Fruit fly (Drosophila melanogaster): ENCODE results near the gene Jon65Ai.

Gene Jon65Ai

dm6 chr3L:6059062-6059708 lies 4.9 kb upstream of the Jon65Ai start, which contains the start of gene CG6592 (continued):
- no peak for TF ChIP-seq hkb (optimal IDR thresholded peaks at IDR 0.05)
- TF ChIP-seq hkb (GFP tag; IDR thresholded peaks at IDR 0.05): no peak
- TF ChIP-seq H2.0 (GFP tag; IDR thresholded peaks at IDR 0.05): peak; percentile 32; the same call in 1 of the 2 replicates
- TF ChIP-seq dimm (GFP tag; IDR thresholded peaks at IDR 0.05): no peak
- TF ChIP-seq dati (GFP tag; IDR thresholded peaks at IDR 0.05): 0 out of 2 replicates have a peak, but pooled peaks have one; percentile 34
- TF ChIP-seq CG4404 (GFP tag; IDR thresholded peaks at IDR 0.05): peak; percentile 49
- TF ChIP-seq CG32767 (GFP tag; IDR thresholded peaks at IDR 0.05): no peak
- TF ChIP-seq CG31365 (tag; optimal IDR thresholded peaks at IDR 0.05): peak; percentile 97
- TF ChIP-seq NfI (GFP tag; optimal IDR thresholded peaks at IDR 0.05): peak; percentile 51
- no peak for TF ChIP-seq Mrtf (GFP tag; IDR thresholded peaks at IDR 0.05)
- peak; percentile 65 for TF ChIP-seq CG33557 (GFP tag; optimal IDR thresholded peaks at IDR 0.05)
- peak in 1 of 3 experiments; percentile 63 for TF ChIP-seq lola (GFP tag; optimal IDR thresholded peaks at IDR 0.05)
- no peak for TF ChIP-seq CG10274 (GFP tag; optimal IDR thresholded peaks at IDR 0.05)
- TF ChIP-seq ewg (GFP tag; optimal IDR thresholded peaks at IDR 0.05): peak; percentile 87
- TF ChIP-seq cato (GFP tag; optimal IDR thresholded peaks at IDR 0.05; ENCODE audit: borderline replicate concordance): no peak
- TF ChIP-seq CG5180 (GFP tag; optimal IDR thresholded peaks at IDR 0.05): no peak
- peak; percentile 33 for TF ChIP-seq chn (GFP tag; optimal IDR thresholded peaks at IDR 0.05)
- no peak for TF ChIP-seq repo (GFP tag; optimal IDR thresholded peaks at IDR 0.05)
- TF ChIP-seq CG2116 (GFP tag; optimal IDR thresholded peaks at IDR 0.05): peak; percentile 31
- TF ChIP-seq CG7963 (GFP tag; IDR thresholded peaks at IDR 0.05; ENCODE audit: partially characterized antibody): no peak
- TF ChIP-seq CG18262 (tag; optimal IDR thresholded peaks at IDR 0.05): no peak
- peak; percentile 28 for TF ChIP-seq NC2α (GFP tag; optimal IDR thresholded peaks at IDR 0.05)
- peak; percentile 28 for TF ChIP-seq dm (GFP tag; optimal IDR thresholded peaks at IDR 0.05)
- TF ChIP-seq CG15696 (tag; optimal IDR thresholded peaks at IDR 0.05): peak; percentile 57
- no peak for TF ChIP-seq Lim3 (GFP tag; IDR thresholded peaks at IDR 0.05)
- no peak for TF ChIP-seq tup (GFP tag; optimal IDR thresholded peaks at IDR 0.05)
- TF ChIP-seq CG3726 (GFP tag; IDR thresholded peaks at IDR 0.05): no peak
- no peak; the same call in 1 of the 2 replicates for TF ChIP-seq lmd (GFP tag; IDR thresholded peaks at IDR 0.05)
- TF ChIP-seq Atf3 (GFP tag; optimal IDR thresholded peaks at IDR 0.05): peak; percentile 6
- peak in 1 of 2 experiments; percentile 24 for TF ChIP-seq Eip74EF (GFP tag; optimal IDR thresholded peaks at IDR 0.05)
- no peak for TF ChIP-seq gsb-n (tag; optimal IDR thresholded peaks at IDR 0.05)
- no peak for TF ChIP-seq Lpt (GFP tag; optimal IDR thresholded peaks at IDR 0.05)
- peak; percentile 20 for TF ChIP-seq Ssrp (tag; optimal IDR thresholded peaks at IDR 0.05)
- no peak for TF ChIP-seq sd (tag; optimal IDR thresholded peaks at IDR 0.05)
- TF ChIP-seq nerfin-1 (tag; optimal IDR thresholded peaks at IDR 0.05): no peak
- TF ChIP-seq crc (GFP tag; optimal IDR thresholded peaks at IDR 0.05): no peak
- peak in 1 of 2 experiments; percentile 14 for TF ChIP-seq Hr51 (GFP tag; optimal IDR thresholded peaks at IDR 0.05)
- TF ChIP-seq amos (GFP tag; IDR thresholded peaks at IDR 0.05; ENCODE audit: partially characterized antibody): peak; percentile 12; the same call in 1 of the 2 replicates
- TF ChIP-seq ci (GFP tag; IDR thresholded peaks at IDR 0.05): peak; percentile 43; the same call in 1 of the 3 replicates
- peak; percentile 68 for TF ChIP-seq Kr (GFP tag; optimal IDR thresholded peaks at IDR 0.05)
- no peak for TF ChIP-seq Dip3 (GFP tag; optimal IDR thresholded peaks at IDR 0.05)
- TF ChIP-seq bsh (GFP tag; optimal IDR thresholded peaks at IDR 0.05): no peak
- no peak for TF ChIP-seq bab2 (GFP tag; optimal IDR thresholded peaks at IDR 0.05)
- no peak for TF ChIP-seq CG12219 (GFP tag; optimal IDR thresholded peaks at IDR 0.05)
- 0 out of 2 replicates have a peak, but pooled peaks have one; percentile 33 for TF ChIP-seq sim (GFP tag; IDR thresholded peaks at IDR 0.05)
- no peak for TF ChIP-seq Blimp-1 (GFP tag; optimal IDR thresholded peaks at IDR 0.05)
- peak; percentile 59 for TF ChIP-seq nmo (GFP tag; optimal IDR thresholded peaks at IDR 0.05)
- TF ChIP-seq Oli (tag; optimal IDR thresholded peaks at IDR 0.05): peak; percentile 29
- peak; percentile 47; the same call in 1 of the 2 replicates for TF ChIP-seq ara (GFP tag; IDR thresholded peaks at IDR 0.05)
